Worm (Caenorhabditis elegans): Measurements from ENCODE around the gene ugt-55.

ugt-55 gene

DNA sequence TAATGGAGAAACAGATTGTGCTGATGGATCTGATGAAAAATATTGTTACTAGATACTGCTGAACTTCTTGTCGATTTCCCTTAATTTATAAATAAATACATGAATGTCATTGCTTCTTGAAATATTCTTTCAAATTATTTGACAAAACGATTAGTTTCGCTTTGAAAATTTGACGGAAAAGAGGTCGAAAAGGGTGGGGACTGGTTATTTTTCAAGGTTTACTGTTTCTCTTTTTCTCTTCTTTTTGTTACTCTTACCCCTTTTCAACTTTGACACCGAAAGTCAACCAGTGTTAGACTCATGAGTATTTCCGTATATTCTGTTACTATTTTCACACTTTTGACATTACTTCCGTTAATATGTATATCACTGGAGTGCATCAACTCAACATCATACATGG lies 1.2 kb upstream of the ugt-55 start, which contains the start of gene T04H1.12:
Gene T04H1.12, plus strand, starts transcription at position 301 of the 400 bp plus-strand sequence.
- TF ChIP-seq W03F9.2 (tag; optimal IDR thresholded peaks at IDR 0.05) (no peak), him-1 (tag; optimal IDR thresholded peaks at IDR 0.05) (no peak), dao-5 (tag; optimal IDR thresholded peaks at IDR 0.05) (no peak)

DNA sequence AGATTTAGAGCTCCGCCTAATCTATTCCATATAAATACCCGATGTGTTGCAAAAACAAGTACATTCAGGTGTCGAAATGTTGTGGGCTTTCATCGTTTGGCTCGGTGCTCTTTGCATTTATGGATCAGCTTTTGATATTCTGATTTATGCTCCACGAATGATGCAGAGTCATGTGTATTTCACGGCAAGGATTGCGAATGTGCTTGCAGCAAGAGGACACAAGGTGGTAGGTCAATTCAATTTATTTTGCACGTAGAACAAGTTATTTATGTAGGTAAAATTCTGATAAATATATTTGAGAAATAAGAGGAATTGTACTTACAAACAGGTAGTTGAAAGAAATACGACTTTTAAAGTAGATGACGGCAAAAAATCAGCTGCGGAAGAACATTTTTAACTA lies 2.4 kb downstream of the ugt-55 start, which contains the start of gene ugt-56:
Gene ugt-56, plus strand, starts transcription at position 61 of the 400 bp plus-strand sequence.
- TF ChIP-seq him-1 (tag; optimal IDR thresholded peaks at IDR 0.05), result no peak
- TF ChIP-seq dao-5 (tag; optimal IDR thresholded peaks at IDR 0.05), result no peak
- no peak for TF ChIP-seq W03F9.2 (tag; optimal IDR thresholded peaks at IDR 0.05)

DNA sequence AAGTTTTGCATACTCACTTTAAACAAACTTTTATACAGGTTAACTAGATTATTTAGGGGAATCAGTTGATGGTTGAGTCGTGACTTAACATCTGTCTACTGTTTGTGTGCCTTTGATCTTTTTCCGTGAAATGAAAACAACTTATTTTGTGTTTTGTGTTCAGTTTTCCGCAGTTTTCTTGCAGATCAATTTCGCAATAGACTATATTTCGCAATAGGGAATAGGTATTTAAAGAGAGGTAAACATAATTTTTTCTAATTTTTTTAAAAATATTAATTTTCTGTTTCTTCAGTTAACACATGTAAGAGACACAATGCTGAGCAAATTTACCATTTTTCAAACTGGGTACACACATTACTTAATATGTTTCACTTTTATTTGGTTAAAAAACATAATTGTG lies 4.9 kb downstream of the ugt-55 start, which contains the start of gene tbb-6:
Gene tbb-6, plus strand, starts transcription at position 155 of the 400 bp plus-strand sequence.
- TF ChIP-seq him-1 (tag; optimal IDR thresholded peaks at IDR 0.05) (no peak), W03F9.2 (tag; optimal IDR thresholded peaks at IDR 0.05) (no peak), dao-5 (tag; optimal IDR thresholded peaks at IDR 0.05) (no peak)

ce11 chrV:12263723-12264122 lies 7.2 kb downstream of the ugt-55 start, which contains the start of gene ssp-35:
TSS of gene ssp-35 (minus strand) at chrV:12263823.
- TF ChIP-seq W03F9.2 (tag; optimal IDR thresholded peaks at IDR 0.05), result no peak
- no peak for TF ChIP-seq dao-5 (tag; optimal IDR thresholded peaks at IDR 0.05)
- no peak for TF ChIP-seq him-1 (tag; optimal IDR thresholded peaks at IDR 0.05)

DNA sequence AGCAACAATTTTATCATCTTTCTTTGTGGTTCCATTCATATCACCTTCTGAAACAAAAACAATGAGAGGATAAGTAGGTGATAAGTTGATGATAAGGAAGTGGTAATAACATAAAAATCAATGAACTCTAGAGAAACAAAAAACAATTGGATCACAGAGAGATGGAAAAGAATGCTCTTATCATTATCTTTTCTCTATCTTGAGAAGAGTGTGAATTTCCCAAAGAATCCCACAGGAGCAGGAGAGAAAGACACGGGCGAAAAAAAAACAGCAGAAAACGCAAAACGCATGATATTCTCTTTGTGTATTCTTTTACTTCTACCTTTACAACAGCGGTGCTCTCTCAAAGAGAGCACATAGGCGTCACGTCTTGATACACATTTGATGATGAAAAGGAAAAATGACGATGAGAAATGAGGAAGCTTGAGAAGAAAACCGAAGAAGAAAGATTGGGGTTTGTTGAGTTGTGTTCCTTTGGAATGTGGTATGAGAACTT lies 12.8 kb downstream of the ugt-55 start, which contains the start of gene twk-24:
Gene twk-24, minus strand, starts transcription at position 51 of the 496 bp plus-strand sequence.
- no peak for TF ChIP-seq W03F9.2 (tag; optimal IDR thresholded peaks at IDR 0.05)
- no peak for TF ChIP-seq him-1 (tag; optimal IDR thresholded peaks at IDR 0.05)
- TF ChIP-seq dao-5 (tag; optimal IDR thresholded peaks at IDR 0.05), result no peak

ce11 chrV:12271495-12271894 lies 15.0 kb downstream of the ugt-55 start, which contains the start of the genes tsfm-1 and capg-2:
TSS of gene tsfm-1 (minus strand) at chrV:12271551.
TSS of gene capg-2 (plus strand) at chrV:12271873.
- TF ChIP-seq W03F9.2 (tag; optimal IDR thresholded peaks at IDR 0.05) (peak; percentile 19), dao-5 (tag; optimal IDR thresholded peaks at IDR 0.05) (no peak), him-1 (tag; optimal IDR thresholded peaks at IDR 0.05) (no peak)

ce11 chrV:12275714-12276113 lies 19.2 kb downstream of the ugt-55 start:
- TF ChIP-seq him-1 (tag; optimal IDR thresholded peaks at IDR 0.05) (no peak), dao-5 (tag; optimal IDR thresholded peaks at IDR 0.05) (no peak)

DNA sequence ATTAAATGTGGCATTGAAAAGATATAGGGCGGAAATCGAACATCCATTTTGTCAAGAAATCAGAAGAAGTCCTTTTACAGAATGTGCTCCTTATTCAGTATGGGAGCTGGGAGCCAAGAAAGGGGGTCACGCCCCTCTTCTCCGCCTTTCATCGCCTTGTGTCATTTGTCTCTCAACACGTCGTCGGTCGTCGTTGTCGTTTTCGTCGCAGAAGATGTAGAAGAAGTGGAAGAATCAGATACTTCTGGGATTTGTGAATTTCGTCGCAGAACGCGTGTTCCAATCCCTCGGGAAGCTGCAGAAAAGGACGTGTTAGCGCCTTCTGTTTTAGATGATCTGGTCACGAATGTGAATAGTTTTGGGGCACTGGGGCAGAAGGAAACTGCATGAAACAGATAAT lies 20.4 kb downstream of the ugt-55 start, which contains the start of gene bnc-1:
Gene bnc-1, minus strand, starts transcription at position 101 of the 400 bp plus-strand sequence.
- TF ChIP-seq him-1 (tag; optimal IDR thresholded peaks at IDR 0.05), result no peak
- no peak for TF ChIP-seq dao-5 (tag; optimal IDR thresholded peaks at IDR 0.05)
- no peak for TF ChIP-seq W03F9.2 (tag; optimal IDR thresholded peaks at IDR 0.05)

ce11 chrV:12281508-12281907 lies 25.0 kb downstream of the ugt-55 start:
- TF ChIP-seq dao-5 (tag; optimal IDR thresholded peaks at IDR 0.05), result no peak

- no peak for TF ChIP-seq dao-5 (tag; optimal IDR thresholded peaks at IDR 0.05)
- no peak for TF ChIP-seq him-1 (tag; optimal IDR thresholded peaks at IDR 0.05)
Observed at ce11 chrV:12283187-12283586, 26.7 kb downstream of the ugt-55 start, which contains the start of gene F55C5.10. TSS of gene F55C5.10 (plus strand) at chrV:12283487.

ce11 chrV:12287667-12288066 lies 31.2 kb downstream of the ugt-55 start:
- no peak for TF ChIP-seq him-1 (tag; optimal IDR thresholded peaks at IDR 0.05)
- TF ChIP-seq W03F9.2 (tag; optimal IDR thresholded peaks at IDR 0.05), result no peak

DNA sequence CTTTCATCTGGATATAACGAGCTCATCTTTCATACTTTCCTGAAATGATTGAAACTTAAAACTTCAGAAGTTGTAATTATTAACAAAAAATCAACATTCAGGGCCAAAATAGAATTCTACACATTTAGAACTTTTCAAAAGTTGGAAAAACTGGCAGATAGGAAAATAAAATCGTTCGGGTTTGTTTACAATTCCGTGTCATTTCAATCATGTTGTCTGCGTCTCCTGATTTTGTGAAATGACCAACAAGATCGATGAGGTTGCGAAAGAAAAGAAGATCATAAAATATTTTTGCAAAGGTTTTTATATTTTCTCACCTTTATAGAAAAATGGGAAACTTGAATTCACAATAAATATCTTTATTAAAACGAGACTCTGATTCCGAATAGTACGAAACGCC lies 32.1 kb downstream of the ugt-55 start, which contains the start of gene rskd-1:
Gene rskd-1, minus strand, starts transcription at position 39 of the 400 bp plus-strand sequence.
- TF ChIP-seq dao-5 (tag; optimal IDR thresholded peaks at IDR 0.05) (no peak), him-1 (tag; optimal IDR thresholded peaks at IDR 0.05) (no peak), W03F9.2 (tag; optimal IDR thresholded peaks at IDR 0.05) (no peak)

DNA sequence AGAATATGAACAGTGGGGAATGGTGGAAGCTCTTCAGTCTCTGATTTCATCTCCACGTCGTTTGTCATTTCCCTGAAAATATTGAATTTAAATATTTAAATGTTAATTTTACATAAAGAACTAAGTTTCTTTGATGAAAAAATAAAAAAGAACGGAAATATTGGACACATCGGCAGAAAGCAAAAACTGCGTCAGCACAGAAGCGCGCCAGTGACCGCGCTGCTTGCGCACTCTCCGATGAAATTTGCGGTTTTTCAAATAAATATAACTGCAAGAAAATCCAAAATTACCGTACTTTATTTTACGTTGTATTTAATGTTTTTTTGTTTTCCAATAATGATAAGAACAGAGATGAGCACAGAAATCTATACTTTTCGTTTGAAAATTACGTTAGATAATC lies 35.1 kb downstream of the ugt-55 start, which contains the start of the genes srpa-68 and srh-16:
Gene srpa-68, minus strand, starts transcription at position 72 of the 400 bp plus-strand sequence.
Gene srh-16, plus strand, starts transcription at position 275 of the 400 bp plus-strand sequence.
- TF ChIP-seq dao-5 (tag; optimal IDR thresholded peaks at IDR 0.05), result no peak
- TF ChIP-seq him-1 (tag; optimal IDR thresholded peaks at IDR 0.05), result peak; percentile 73
- peak; percentile 92 for TF ChIP-seq W03F9.2 (tag; optimal IDR thresholded peaks at IDR 0.05)

- TF ChIP-seq W03F9.2 (tag; optimal IDR thresholded peaks at IDR 0.05), result no peak
- no peak for TF ChIP-seq him-1 (tag; optimal IDR thresholded peaks at IDR 0.05)
- no peak for TF ChIP-seq dao-5 (tag; optimal IDR thresholded peaks at IDR 0.05)
Observed at ce11 chrV:12294091-12294490, 37.6 kb downstream of the ugt-55 start.

ce11 chrV:12295015-12295414 lies 38.5 kb downstream of the ugt-55 start:
- TF ChIP-seq dao-5 (tag; optimal IDR thresholded peaks at IDR 0.05) (no peak), W03F9.2 (tag; optimal IDR thresholded peaks at IDR 0.05) (no peak), him-1 (tag; optimal IDR thresholded peaks at IDR 0.05) (no peak)
